Fruit fly (Drosophila melanogaster): ENCODE results near the gene xit.
A peak's percentile ranks its signal among the peaks of the same experiment; 100 is the strongest.

The xit gene

dm6 chrX:6852574-6852973 is 31.8 kb downstream of the xit start (continued):
- peak; percentile 92 for TF ChIP-seq CG11504 (tag; optimal IDR thresholded peaks at IDR 0.05)
- peak; percentile 55; the same call in 1 of the 2 replicates for TF ChIP-seq chm (GFP tag; IDR thresholded peaks at IDR 0.05)
- peak; percentile 91 for TF ChIP-seq HHEX (GFP tag; optimal IDR thresholded peaks at IDR 0.05)
- TF ChIP-seq CG2129 (GFP tag; IDR thresholded peaks at IDR 0.05; ENCODE audit: partially characterized antibody) = no peak
- peak; percentile 95 for TF ChIP-seq CG1603 (tag; optimal IDR thresholded peaks at IDR 0.05)
- peak; percentile 94 for TF ChIP-seq CG2120 (GFP tag; optimal IDR thresholded peaks at IDR 0.05)
- TF ChIP-seq da (GFP tag; optimal IDR thresholded peaks at IDR 0.05) = peak; percentile 68
- TF ChIP-seq vvl (GFP tag; IDR thresholded peaks at IDR 0.05) = peak; percentile 93
- peak; percentile 89 for TF ChIP-seq Dbx (GFP tag; IDR thresholded peaks at IDR 0.05)
- peak; percentile 86 for TF ChIP-seq emc (GFP tag; optimal IDR thresholded peaks at IDR 0.05)
- TF ChIP-seq BtbVII (GFP tag; optimal IDR thresholded peaks at IDR 0.05) = peak; percentile 85
- TF ChIP-seq CG9817 (tag; optimal IDR thresholded peaks at IDR 0.05) = peak; percentile 95
- peak; percentile 83 for TF ChIP-seq CG9876 (GFP tag; optimal IDR thresholded peaks at IDR 0.05)
- TF ChIP-seq Opbp (GFP tag; IDR thresholded peaks at IDR 0.05; ENCODE audit: partially characterized antibody) = peak; percentile 60; the same call in 1 of the 3 replicates
- peak; percentile 68 for TF ChIP-seq CG6272 (GFP tag; IDR thresholded peaks at IDR 0.05)
- peak; percentile 81 for TF ChIP-seq Awh (GFP tag; IDR thresholded peaks at IDR 0.05)
- TF ChIP-seq CG15011 (GFP tag; optimal IDR thresholded peaks at IDR 0.05) = peak; percentile 83
- TF ChIP-seq CG30431 (GFP tag; optimal IDR thresholded peaks at IDR 0.05) = peak; percentile 85
- TF ChIP-seq zfh1 (GFP tag; IDR thresholded peaks at IDR 0.05) = peak; percentile 83
- peak; percentile 72 for TF ChIP-seq kah (GFP tag; optimal IDR thresholded peaks at IDR 0.05)
- TF ChIP-seq CG13123 (GFP tag; optimal IDR thresholded peaks at IDR 0.05) = peak; percentile 82
- no peak for TF ChIP-seq CG1832 (GFP tag; optimal IDR thresholded peaks at IDR 0.05)
- peak; percentile 92 for TF ChIP-seq Oli (tag; optimal IDR thresholded peaks at IDR 0.05)
- TF ChIP-seq CG15073 (GFP tag; optimal IDR thresholded peaks at IDR 0.05) = peak; percentile 46
- peak; percentile 71 for TF ChIP-seq exex (tag; optimal IDR thresholded peaks at IDR 0.05)
- TF ChIP-seq mld (GFP tag; IDR thresholded peaks at IDR 0.05; ENCODE audit: partially characterized antibody) = no peak
- peak; percentile 83 for TF ChIP-seq CG11695 (GFP tag; IDR thresholded peaks at IDR 0.05)
- peak; percentile 86 for TF ChIP-seq Nf-YC (tag; optimal IDR thresholded peaks at IDR 0.05)
- TF ChIP-seq NFAT (GFP tag; IDR thresholded peaks at IDR 0.05) = peak; percentile 77
- no peak for TF ChIP-seq D (optimal IDR thresholded peaks at IDR 0.05)
- peak; percentile 81 for TF ChIP-seq D (GFP tag; optimal IDR thresholded peaks at IDR 0.05)
- peak; percentile 92 for TF ChIP-seq CG15514 (GFP tag; optimal IDR thresholded peaks at IDR 0.05)
- TF ChIP-seq Hey (tag; optimal IDR thresholded peaks at IDR 0.05) = peak; percentile 60
- no peak for TF ChIP-seq Tbp (GFP tag; optimal IDR thresholded peaks at IDR 0.05)
- peak; percentile 75 for TF ChIP-seq Neu2 (GFP tag; optimal IDR thresholded peaks at IDR 0.05; ENCODE audit: borderline replicate concordance)
- no peak for TF ChIP-seq bbx (GFP tag; IDR thresholded peaks at IDR 0.05; ENCODE audit: partially characterized antibody)
- peak; percentile 71 for TF ChIP-seq CG6654 (GFP tag; optimal IDR thresholded peaks at IDR 0.05)
- TF ChIP-seq CG32532 (GFP tag; IDR thresholded peaks at IDR 0.05) = peak; percentile 89
- TF ChIP-seq so (GFP tag; IDR thresholded peaks at IDR 0.05) = peak; percentile 79
- TF ChIP-seq CG14710 (tag; optimal IDR thresholded peaks at IDR 0.05) = peak; percentile 91
- peak; percentile 12; the same call in 1 of the 2 replicates for TF ChIP-seq bowl (GFP tag; IDR thresholded peaks at IDR 0.05)
- peak; percentile 60; the same call in 2 of the 3 replicates for TF ChIP-seq HLH4C (GFP tag; IDR thresholded peaks at IDR 0.05; ENCODE audit: partially characterized antibody)
- TF ChIP-seq ac (GFP tag; optimal IDR thresholded peaks at IDR 0.05) = peak; percentile 19
- TF ChIP-seq gsb-n (tag; optimal IDR thresholded peaks at IDR 0.05) = peak; percentile 71
- TF ChIP-seq gce (GFP tag; IDR thresholded peaks at IDR 0.05) = 0 out of 3 replicates have a peak, but pooled peaks have one; percentile 44
- TF ChIP-seq lov (optimal IDR thresholded peaks at IDR 0.05) = no peak
- peak; percentile 43; the same call in 1 of the 3 replicates for TF ChIP-seq lov (GFP tag; IDR thresholded peaks at IDR 0.05)
- TF ChIP-seq grn (GFP tag; optimal IDR thresholded peaks at IDR 0.05) = peak; percentile 30
- peak; percentile 85 for TF ChIP-seq CG30020 (tag; optimal IDR thresholded peaks at IDR 0.05)
- peak; percentile 92 for TF ChIP-seq chn (GFP tag; optimal IDR thresholded peaks at IDR 0.05)
- no peak for TF ChIP-seq CG17568 (GFP tag; optimal IDR thresholded peaks at IDR 0.05)
